Worm (Caenorhabditis elegans): ENCODE results near the gene hex-1.

The hex-1 gene

ce11 chrX:2219453-2219852 lies 1.5 kb upstream of the hex-1 start:
- no peak for TF ChIP-seq elt-1 (tag; optimal IDR thresholded peaks at IDR 0.05; ENCODE audit: borderline replicate concordance, insufficient read depth)
- no peak for TF ChIP-seq unc-62 (GFP tag; optimal IDR thresholded peaks at IDR 0.05)
- no peak for TF ChIP-seq nhr-2 (tag; optimal IDR thresholded peaks at IDR 0.05)
- TF ChIP-seq nhr-76 (tag; optimal IDR thresholded peaks at IDR 0.05): no peak
- no peak for TF ChIP-seq nhr-12 (tag; optimal IDR thresholded peaks at IDR 0.05)
- TF ChIP-seq nhr-28 (tag; optimal IDR thresholded peaks at IDR 0.05): no peak

- TF ChIP-seq nhr-28 (tag; optimal IDR thresholded peaks at IDR 0.05) (peak; percentile 0), cnd-1 (tag; optimal IDR thresholded peaks at IDR 0.05) (peak; percentile 80), M03D4.4 (tag; optimal IDR thresholded peaks at IDR 0.05) (peak; percentile 83), lsy-2 (tag; optimal IDR thresholded peaks at IDR 0.05) (peak; percentile 18), mls-2 (tag; optimal IDR thresholded peaks at IDR 0.05) (peak; percentile 84), unc-39 (tag; optimal IDR thresholded peaks at IDR 0.05) (no peak), sem-2 (GFP tag; optimal IDR thresholded peaks at IDR 0.05) (peak; percentile 69), flh-1 (GFP tag; optimal IDR thresholded peaks at IDR 0.05) (peak; percentile 67), blmp-1 (tag; optimal IDR thresholded peaks at IDR 0.05) (no peak), elt-3 (tag; optimal IDR thresholded peaks at IDR 0.05) (no peak), snpc-4 (tag; optimal IDR thresholded peaks at IDR 0.05) (no peak), unc-62 (GFP tag; optimal IDR thresholded peaks at IDR 0.05) (peak; percentile 25), nhr-237 (tag; optimal IDR thresholded peaks at IDR 0.05) (peak; percentile 38), sptf-1 (tag; optimal IDR thresholded peaks at IDR 0.05) (peak; percentile 92), ztf-11 (tag; optimal IDR thresholded peaks at IDR 0.05) (peak; percentile 55), ces-1 (GFP tag; optimal IDR thresholded peaks at IDR 0.05) (peak; percentile 30), mab-5 (tag; optimal IDR thresholded peaks at IDR 0.05) (no peak), bed-3 (GFP tag; optimal IDR thresholded peaks at IDR 0.05) (peak; percentile 71), tbx-8 (GFP tag; optimal IDR thresholded peaks at IDR 0.05) (no peak), unc-120 (tag; optimal IDR thresholded peaks at IDR 0.05; ENCODE audit: poor library complexity, severe bottlenecking) (peak; percentile 73), ceh-39 (tag; optimal IDR thresholded peaks at IDR 0.05) (no peak), drap-1 (GFP tag; optimal IDR thresholded peaks at IDR 0.05) (peak; percentile 84), ceh-83 (GFP tag; optimal IDR thresholded peaks at IDR 0.05) (peak; percentile 86), zip-8 (tag; optimal IDR thresholded peaks at IDR 0.05) (peak; percentile 20), nhr-2 (tag; optimal IDR thresholded peaks at IDR 0.05) (peak; percentile 94), ham-2 (GFP tag; optimal IDR thresholded peaks at IDR 0.05) (peak; percentile 73), ceh-43 (GFP tag; optimal IDR thresholded peaks at IDR 0.05) (peak; percentile 72), nhr-12 (tag; optimal IDR thresholded peaks at IDR 0.05) (no peak), hlh-1 (tag; optimal IDR thresholded peaks at IDR 0.05) (peak; percentile 26), mep-1 (tag; optimal IDR thresholded peaks at IDR 0.05) (peak; percentile 64), lin-32 (GFP tag; optimal IDR thresholded peaks at IDR 0.05) (peak; percentile 95)
Measured at ce11 chrX:2226875-2227355, 6.0 kb downstream of the hex-1 start.

ce11 chrX:2229305-2230172 lies 8.6 kb downstream of the hex-1 start, which contains the start of gene lin-32:
lin-32 (minus strand) TSS chrX:2230122.
- no peak for TF ChIP-seq ham-2 (GFP tag; optimal IDR thresholded peaks at IDR 0.05)
- TF ChIP-seq nhr-76 (tag; optimal IDR thresholded peaks at IDR 0.05): no peak
- peak; percentile 75 for TF ChIP-seq lin-32 (GFP tag; optimal IDR thresholded peaks at IDR 0.05)

ce11 chrX:2231346-2231745 lies 10.4 kb downstream of the hex-1 start:
- TF ChIP-seq ceh-39 (tag; optimal IDR thresholded peaks at IDR 0.05) (no peak), sem-2 (GFP tag; optimal IDR thresholded peaks at IDR 0.05) (no peak), nhr-28 (tag; optimal IDR thresholded peaks at IDR 0.05) (no peak), ham-2 (GFP tag; optimal IDR thresholded peaks at IDR 0.05) (no peak), bed-3 (GFP tag; optimal IDR thresholded peaks at IDR 0.05) (no peak), mep-1 (tag; optimal IDR thresholded peaks at IDR 0.05) (no peak), nhr-2 (tag; optimal IDR thresholded peaks at IDR 0.05) (peak; percentile 94), ceh-83 (GFP tag; optimal IDR thresholded peaks at IDR 0.05) (no peak), nhr-76 (tag; optimal IDR thresholded peaks at IDR 0.05) (no peak), flh-1 (GFP tag; optimal IDR thresholded peaks at IDR 0.05) (no peak), elt-1 (tag; optimal IDR thresholded peaks at IDR 0.05; ENCODE audit: borderline replicate concordance, insufficient read depth) (peak; percentile 12), elt-3 (tag; optimal IDR thresholded peaks at IDR 0.05) (no peak), cnd-1 (tag; optimal IDR thresholded peaks at IDR 0.05) (no peak), sptf-1 (tag; optimal IDR thresholded peaks at IDR 0.05) (no peak), nhr-237 (tag; optimal IDR thresholded peaks at IDR 0.05) (no peak), ces-1 (GFP tag; optimal IDR thresholded peaks at IDR 0.05) (no peak), tbx-8 (GFP tag; optimal IDR thresholded peaks at IDR 0.05) (no peak), hlh-1 (tag; optimal IDR thresholded peaks at IDR 0.05) (no peak), lsy-2 (tag; optimal IDR thresholded peaks at IDR 0.05) (no peak), lin-13 (tag; optimal IDR thresholded peaks at IDR 0.05) (no peak), pha-4 (tag; optimal IDR thresholded peaks at IDR 0.05) (no peak), ztf-11 (tag; optimal IDR thresholded peaks at IDR 0.05) (no peak), drap-1 (GFP tag; optimal IDR thresholded peaks at IDR 0.05) (no peak), blmp-1 (tag; optimal IDR thresholded peaks at IDR 0.05) (no peak), mls-2 (tag; optimal IDR thresholded peaks at IDR 0.05) (no peak), lin-32 (GFP tag; optimal IDR thresholded peaks at IDR 0.05) (no peak), zip-8 (tag; optimal IDR thresholded peaks at IDR 0.05) (peak; percentile 69)
